Worm (Caenorhabditis elegans) whole organism, L3 larva: ENCODE results near the gene spp-8.

ENCODE experiments used
- ceh-82 ChIP-seq: fragments of 150-350 bp; optimal IDR thresholded peaks from 2 replicates; lab custom pipeline; 2014; ENCODE audit warnings: missing biosample characterization, missing genetic modification characterization
- elt-1 ChIP-seq: fragments of 150-350 bp; optimal IDR thresholded peaks from 2 replicates; lab custom pipeline; 2014; ENCODE audit warnings: missing biosample characterization, missing genetic modification characterization
- elt-3 ChIP-seq, 3 experiments: fragments of 150-350 bp in 1 of 3; sonication (generic microtip) in 2 of 3; optimal IDR thresholded peaks; 2 replicates in 2 of 3; 4 replicates in 1 of 3; lab custom pipeline; 2014 to 2017; ENCODE audit warnings: missing biosample characterization in 3 of 3, missing genetic modification characterization in 3 of 3
- hmg-11 ChIP-seq: sonication (generic microtip); optimal IDR thresholded peaks from 2 replicates; lab custom pipeline; 2016; ENCODE audit warnings: missing genetic modification characterization, missing compliant biosample characterization
- nhr-11 ChIP-seq: fragments of 150-350 bp; optimal IDR thresholded peaks from 2 replicates; lab custom pipeline; 2014; ENCODE audit warnings: missing biosample characterization, missing genetic modification characterization
- nhr-237 ChIP-seq: fragments of 150-350 bp; optimal IDR thresholded peaks from 2 replicates; lab custom pipeline; 2014; ENCODE audit warnings: missing biosample characterization, missing genetic modification characterization
- pha-4 ChIP-seq: fragments of 150-350 bp; optimal IDR thresholded peaks from 2 replicates; lab custom pipeline; 2014; ENCODE audit warnings: missing biosample characterization, missing genetic modification reagents, missing genetic modification characterization
- snpc-4 ChIP-seq: fragments of 150-350 bp; optimal IDR thresholded peaks from 2 replicates; lab custom pipeline; 2014; ENCODE audit warnings: missing biosample characterization, missing genetic modification characterization
- unc-39 ChIP-seq: sonication (generic microtip); optimal IDR thresholded peaks from 4 replicates; lab custom pipeline; 2017; ENCODE audit warnings: missing biosample characterization, missing genetic modification characterization
- ztf-11 ChIP-seq: fragments of 150-350 bp; optimal IDR thresholded peaks from 2 replicates; lab custom pipeline; 2014; ENCODE audit warnings: missing biosample characterization, missing genetic modification characterization

- TF ChIP-seq snpc-4 (tag; lab: Kevin White, UChicago): no peak
- no peak for TF ChIP-seq elt-3 (tag; optimal IDR thresholded peaks at IDR 0.05; lab: Kevin White, UChicago)
- no peak for TF ChIP-seq elt-1 (tag; lab: Kevin White, UChicago)
- no peak for TF ChIP-seq nhr-11 (tag; lab: Kevin White, UChicago)
- TF ChIP-seq nhr-237 (tag; lab: Kevin White, UChicago): no peak
- peak; percentile 10 for TF ChIP-seq pha-4 (tag; lab: Kevin White, UChicago)
- TF ChIP-seq ztf-11 (tag; lab: Kevin White, UChicago): no peak
- TF ChIP-seq unc-39 (tag; lab: Kevin White, UChicago): no peak
- no peak for TF ChIP-seq hmg-11 (tag; lab: Kevin White, UChicago)
- no peak for TF ChIP-seq ceh-82 (tag; lab: Kevin White, UChicago)
Measured at ce11 chrIV:8532024-8532423, 50.6 kb downstream of the spp-8 start.
